Fruit fly (Drosophila melanogaster) whole organism, embryonic: ENCODE results near the gene TbCMF46.

ENCODE experiments used
- BtbVII ChIP-seq: fragments of 200-800 bp; sonication (Bioruptor generic); optimal IDR thresholded peaks from 3 replicates; lab custom pipeline; 2017; ENCODE audit warnings: missing biosample characterization, mild to moderate bottlenecking, missing genetic modification characterization
- CG11247 ChIP-seq: fragments of 200-800 bp; sonication (Bioruptor generic); IDR thresholded peaks from 2 replicates; pipeline ENCODE4 v1.3.6; 2022; ENCODE audit warnings: missing biosample characterization, missing genetic modification characterization
- CG12236 ChIP-seq: fragments of 200-800 bp; sonication (Bioruptor generic); optimal IDR thresholded peaks from 2 replicates; lab custom pipeline; 2016; ENCODE audit warnings: missing biosample characterization, missing genetic modification characterization
- CG12391 ChIP-seq: fragments of 200-800 bp; sonication (Bioruptor generic); optimal IDR thresholded peaks from 3 replicates; lab custom pipeline; 2018; ENCODE audit warnings: missing biosample characterization, mild to moderate bottlenecking, missing genetic modification characterization, moderate library complexity
- CG13296 ChIP-seq: fragments of 200-800 bp; sonication (Bioruptor generic); optimal IDR thresholded peaks from 3 replicates; lab custom pipeline; 2018; ENCODE audit warnings: missing biosample characterization, mild to moderate bottlenecking, missing genetic modification characterization
- CG14050 ChIP-seq: fragments of 200-800 bp; sonication (Bioruptor generic); IDR thresholded peaks from 3 replicates; pipeline ENCODE4 v1.3.6; 2022; ENCODE audit warnings: missing biosample characterization, missing genetic modification characterization
- CG14441 ChIP-seq: fragments of 200-800 bp; sonication (Bioruptor generic); IDR thresholded peaks from 2 replicates; pipeline ENCODE4 v1.3.6; 2022; ENCODE audit warnings: missing biosample characterization, missing genetic modification characterization
- CG15011 ChIP-seq: fragments of 200-800 bp; sonication (Bioruptor generic); optimal IDR thresholded peaks from 3 replicates; lab custom pipeline; 2018; ENCODE audit warnings: missing biosample characterization, mild to moderate bottlenecking, missing genetic modification characterization
- CG15514 ChIP-seq: fragments of 200-800 bp; sonication (Bioruptor generic); optimal IDR thresholded peaks from 3 replicates; lab custom pipeline; 2017; ENCODE audit warnings: missing biosample characterization, missing genetic modification characterization, mild to moderate bottlenecking, moderate library complexity, missing genetic modification reagents
- CG1603 ChIP-seq: fragments of 200-800 bp; sonication (Bioruptor generic); optimal IDR thresholded peaks from 2 replicates; lab custom pipeline; 2019; ENCODE audit warnings: missing biosample characterization, mild to moderate bottlenecking, missing genetic modification characterization, moderate library complexity
- CG17186 ChIP-seq: fragments of 200-800 bp; sonication (Bioruptor generic); optimal IDR thresholded peaks from 3 replicates; lab custom pipeline; 2017; ENCODE audit warnings: missing biosample characterization, missing genetic modification reagents, missing genetic modification characterization
- CG17328 ChIP-seq: fragments of 200-800 bp; sonication (Bioruptor generic); IDR thresholded peaks from 2 replicates; pipeline ENCODE4 v1.3.6; 2022; ENCODE audit warnings: missing biosample characterization, missing genetic modification characterization
- CG17829 ChIP-seq: fragments of 200-800 bp; optimal IDR thresholded peaks from 2 replicates; lab custom pipeline; 2019; ENCODE audit warnings: missing biosample characterization, mild to moderate bottlenecking, missing genetic modification characterization, moderate library complexity
- CG18011 ChIP-seq: fragments of 200-800 bp; sonication (Bioruptor generic); optimal IDR thresholded peaks from 2 replicates; lab custom pipeline; 2017; ENCODE audit warnings: missing biosample characterization, missing genetic modification characterization, mild to moderate bottlenecking, moderate library complexity, missing genotype
- CG18599 ChIP-seq: fragments of 200-800 bp; sonication (Bioruptor generic); optimal IDR thresholded peaks from 3 replicates; lab custom pipeline; 2017; ENCODE audit warnings: missing biosample characterization, missing genetic modification characterization, mild to moderate bottlenecking, moderate library complexity, missing genetic modification reagents
- CG2678 ChIP-seq: fragments of 200-800 bp; sonication (Bioruptor generic); optimal IDR thresholded peaks from 3 replicates; lab custom pipeline; 2019; ENCODE audit warnings: missing biosample characterization, mild to moderate bottlenecking, missing genetic modification characterization, moderate library complexity
- CG30403 ChIP-seq: fragments of 200-800 bp; sonication (Bioruptor generic); optimal IDR thresholded peaks from 3 replicates; lab custom pipeline; 2016; ENCODE audit warnings: missing biosample characterization, missing genetic modification characterization
- CG32772 ChIP-seq: fragments of 200-800 bp; sonication (Bioruptor generic); IDR thresholded peaks from 2 replicates; pipeline ENCODE4 v1.3.6; 2022; ENCODE audit warnings: missing biosample characterization, missing genetic modification characterization
- CG4404 ChIP-seq: fragments of 200-800 bp; sonication (Bioruptor generic); IDR thresholded peaks from 2 replicates; pipeline ENCODE4 v1.3.6; 2022; ENCODE audit warnings: missing biosample characterization, missing genetic modification characterization
- CG4730 ChIP-seq: fragments of 200-800 bp; sonication (Bioruptor generic); IDR thresholded peaks from 2 replicates; pipeline ENCODE4 v1.3.6; 2022; ENCODE audit warnings: missing biosample characterization, missing genetic modification characterization
- CG7271 ChIP-seq: fragments of 200-800 bp; sonication (Bioruptor generic); optimal IDR thresholded peaks from 2 replicates; lab custom pipeline; 2018; ENCODE audit warnings: missing biosample characterization, mild to moderate bottlenecking, missing genetic modification characterization, moderate library complexity
- CG8281 ChIP-seq: fragments of 200-800 bp; sonication (Bioruptor generic); optimal IDR thresholded peaks from 2 replicates; lab custom pipeline; 2018; ENCODE audit warnings: missing biosample characterization, mild to moderate bottlenecking, missing genetic modification characterization, moderate library complexity
- Camta ChIP-seq: fragments of 200-800 bp; sonication (Bioruptor generic); optimal IDR thresholded peaks from 2 replicates; lab custom pipeline; 2016; ENCODE audit warnings: missing biosample characterization, missing genetic modification characterization
- GATAe ChIP-seq: fragments of 200-800 bp; sonication (Bioruptor generic); conservative IDR thresholded peaks from 2 replicates; pipeline ENCODE4 v1.3.6; 2022; ENCODE audit warnings: missing biosample characterization, missing genetic modification characterization
- Jarid2 ChIP-seq: fragments of 200-800 bp; sonication (Bioruptor generic); optimal IDR thresholded peaks from 3 replicates; lab custom pipeline; 2017; ENCODE audit warnings: mild to moderate bottlenecking, missing biosample characterization, missing genetic modification reagents, missing genetic modification characterization
- Med ChIP-seq: fragments of 200-800 bp; sonication (Bioruptor generic); peaks from one replicate; lab custom pipeline; 2016; ENCODE audit warnings: missing biosample characterization, missing genetic modification characterization, mild to moderate bottlenecking, inconsistent platforms, moderate library complexity
- Nf-YA ChIP-seq: fragments of 200-800 bp; sonication (Bioruptor generic); IDR thresholded peaks from 2 replicates; pipeline ENCODE4 v1.3.6; 2022; ENCODE audit warnings: missing biosample characterization, missing genetic modification characterization
- Sry-β ChIP-seq: fragments of 200-800 bp; sonication (Bioruptor generic); optimal IDR thresholded peaks from 2 replicates; lab custom pipeline; 2018; ENCODE audit warnings: missing biosample characterization, mild to moderate bottlenecking, missing genetic modification characterization, moderate library complexity
- Ssrp ChIP-seq: fragments of 200-800 bp; sonication (Bioruptor generic); optimal IDR thresholded peaks from 2 replicates; lab custom pipeline; 2018; ENCODE audit warnings: missing biosample characterization, mild to moderate bottlenecking, missing genetic modification characterization, moderate library complexity
- bab2 ChIP-seq: fragments of 200-800 bp; sonication (Bioruptor generic); optimal IDR thresholded peaks from 2 replicates; lab custom pipeline; 2016; ENCODE audit warnings: missing biosample characterization, missing genetic modification characterization
- br ChIP-seq: fragments of >200 bp; optimal IDR thresholded peaks from 2 replicates; lab custom pipeline; 2017
- corto ChIP-seq: fragments of 200-800 bp; sonication (Bioruptor generic); optimal IDR thresholded peaks from 2 replicates; lab custom pipeline; 2016; ENCODE audit warnings: missing biosample characterization, mild to moderate bottlenecking, missing genetic modification characterization, moderate library complexity
- exex ChIP-seq: fragments of 200-800 bp; sonication (Bioruptor generic); optimal IDR thresholded peaks from 4 replicates; lab custom pipeline; 2018; ENCODE audit warnings: missing biosample characterization, mild to moderate bottlenecking, missing genetic modification characterization, moderate library complexity
- fd3F ChIP-seq: fragments of 200-800 bp; sonication (Bioruptor generic); optimal IDR thresholded peaks from 2 replicates; lab custom pipeline; 2018; ENCODE audit warnings: missing biosample characterization, mild to moderate bottlenecking, missing genetic modification characterization, moderate library complexity
- gfzf ChIP-seq: fragments of 200-800 bp; sonication (Bioruptor generic); optimal IDR thresholded peaks from 2 replicates; lab custom pipeline; 2016; ENCODE audit warnings: missing biosample characterization, mild to moderate bottlenecking, missing genetic modification characterization, moderate library complexity
- gro ChIP-seq: fragments of 200-800 bp; sonication (Bioruptor generic); optimal IDR thresholded peaks from 2 replicates; lab custom pipeline; 2016; ENCODE audit warnings: missing biosample characterization, missing genetic modification characterization
- gsb ChIP-seq: fragments of 200-800 bp; sonication (Bioruptor generic); IDR thresholded peaks from 2 replicates; pipeline ENCODE4 v1.3.6; 2022; ENCODE audit warnings: missing biosample characterization, missing genetic modification characterization
- ind ChIP-seq: fragments of 200-800 bp; sonication (Bioruptor generic); optimal IDR thresholded peaks from 3 replicates; lab custom pipeline; 2016; ENCODE audit warnings: missing biosample characterization, missing genetic modification characterization
- jing ChIP-seq: fragments of 200-800 bp; sonication (Bioruptor generic); optimal IDR thresholded peaks from 2 replicates; lab custom pipeline; 2018; ENCODE audit warnings: missing biosample characterization, mild to moderate bottlenecking, missing genetic modification characterization
- kah ChIP-seq: fragments of 200-800 bp; sonication (Bioruptor generic); optimal IDR thresholded peaks from 2 replicates; lab custom pipeline; 2018; ENCODE audit warnings: missing biosample characterization, mild to moderate bottlenecking, missing genetic modification characterization
- lola ChIP-seq, 3 experiments: fragments of >200 bp in 2 of 3; fragments of 200-800 bp in 1 of 3; sonication (Bioruptor generic) in 1 of 3; optimal IDR thresholded peaks; 2 replicates each; lab custom pipeline; 2017 to 2019; ENCODE audit warnings: missing biosample characterization in 3 of 3, missing genetic modification characterization in 3 of 3, mild to moderate bottlenecking in 1 of 3, moderate library complexity in 1 of 3
- lov ChIP-seq, 2 experiments: fragments of 200-800 bp in 1 of 2; fragments of >200 bp in 1 of 2; sonication (Bioruptor generic) in 1 of 2; IDR thresholded peaks in 1 of 2; optimal IDR thresholded peaks in 1 of 2; 2 replicates in 1 of 2; 3 replicates in 1 of 2; pipeline versions ENCODE4 v1.3.6 to Lab custom; 2017 to 2022; ENCODE audit warnings: missing biosample characterization in 1 of 2, missing genetic modification characterization in 1 of 2
- mirr ChIP-seq: fragments of 200-800 bp; sonication (Bioruptor generic); optimal IDR thresholded peaks from 3 replicates; lab custom pipeline; 2018; ENCODE audit warnings: missing biosample characterization, mild to moderate bottlenecking, missing genetic modification characterization
- pb ChIP-seq: fragments of 200-800 bp; sonication (Bioruptor generic); optimal IDR thresholded peaks from 3 replicates; lab custom pipeline; 2016; ENCODE audit warnings: missing biosample characterization, missing genetic modification characterization
- pum ChIP-seq: fragments of 200-800 bp; sonication (Bioruptor generic); optimal IDR thresholded peaks from 2 replicates; lab custom pipeline; 2016; ENCODE audit warnings: missing biosample characterization, missing genetic modification characterization
- salm ChIP-seq: fragments of 200-800 bp; sonication (Bioruptor generic); optimal IDR thresholded peaks from 2 replicates; lab custom pipeline; 2018; ENCODE audit warnings: missing biosample characterization, mild to moderate bottlenecking, missing genetic modification characterization
- tx ChIP-seq: fragments of 200-800 bp; sonication (Bioruptor generic); optimal IDR thresholded peaks from 2 replicates; lab custom pipeline; 2016; ENCODE audit warnings: missing biosample characterization, missing genetic modification characterization
- unpg ChIP-seq: fragments of 200-800 bp; sonication (Bioruptor generic); optimal IDR thresholded peaks from 3 replicates; lab custom pipeline; 2018; ENCODE audit warnings: missing biosample characterization, mild to moderate bottlenecking, missing genetic modification characterization, moderate library complexity

TbCMF46 gene

DNA sequence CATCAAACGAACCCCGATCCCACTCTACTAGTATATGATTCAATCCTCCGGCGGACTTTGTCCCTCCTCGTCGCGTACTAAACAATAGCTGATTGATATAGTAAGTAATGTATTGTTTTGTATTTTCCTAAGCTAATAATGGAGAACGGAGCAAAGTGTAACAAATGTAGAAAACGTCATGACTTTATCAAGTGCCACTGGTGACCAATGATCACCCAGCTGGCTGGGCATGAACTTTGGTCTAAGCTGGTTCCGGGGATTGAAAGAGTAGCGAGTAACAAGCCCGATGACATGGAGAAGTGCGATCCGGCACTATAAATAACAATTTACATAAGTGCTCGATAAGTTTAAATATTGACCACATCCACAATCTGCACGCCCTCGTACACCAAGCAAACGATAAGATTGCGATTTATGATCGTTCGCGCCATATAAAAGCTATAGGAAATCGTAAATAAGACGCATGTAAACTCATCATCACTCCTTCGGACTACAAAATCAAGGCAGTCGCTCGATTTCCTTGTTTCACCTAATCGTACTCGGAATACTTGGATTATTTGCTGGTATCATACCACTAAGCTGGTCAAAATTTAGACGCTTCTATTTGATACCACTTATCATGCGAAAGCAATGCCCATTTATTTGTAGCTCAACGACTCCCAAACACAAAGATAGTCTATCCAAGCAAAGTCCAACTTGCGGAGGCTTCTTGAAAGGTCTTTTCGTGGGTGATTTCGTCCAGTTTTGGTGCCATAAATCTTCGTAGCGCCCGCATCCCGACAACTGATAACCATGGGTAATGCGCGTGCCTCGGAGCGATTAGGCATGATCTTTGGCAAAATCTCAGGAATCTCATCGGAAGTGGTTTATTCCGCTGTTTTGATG lies 24.8 kb upstream of the TbCMF46 start:
- TF ChIP-seq CG4404 (GFP tag; lab: Robert Waterston, UW) (no peak), lola (GFP tag; optimal IDR thresholded peaks at IDR 0.05; lab: Kevin White, UChicago) (no peak), unpg (no peak), Sry-β (GFP tag; lab: Kevin White, UChicago) (no peak), kah (no peak), Nf-YA (GFP tag; lab: Robert Waterston, UW) (no peak), BtbVII (GFP tag; lab: Kevin White, UChicago) (peak; percentile 35), lov (optimal IDR thresholded peaks at IDR 0.05; lab: Kevin White, UChicago) (no peak), lov (GFP tag; IDR thresholded peaks at IDR 0.05; lab: Robert Waterston, UW) (no peak), pum (GFP tag; lab: Kevin White, UChicago) (no peak), corto (GFP tag; lab: Kevin White, UChicago) (peak; percentile 58), fd3F (no peak), bab2 (GFP tag; lab: Kevin White, UChicago) (no peak), Camta (GFP tag; lab: Kevin White, UChicago) (no peak), Med (GFP tag; lab: Kevin White, UChicago) (peak; percentile 36), CG14050 (GFP tag; lab: Robert Waterston, UW) (no peak), CG11247 (GFP tag; lab: Robert Waterston, UW) (no peak), salm (tag; lab: Kevin White, UChicago) (no peak), CG18599 (no peak), CG1603 (tag; lab: Kevin White, UChicago) (no peak), gfzf (GFP tag; lab: Kevin White, UChicago) (no peak), CG15514 (no peak), br (lab: Kevin White, UChicago) (no peak), CG15011 (GFP tag; lab: Kevin White, UChicago) (no peak), CG30403 (GFP tag; lab: Kevin White, UChicago) (no peak), CG32772 (no peak), CG8281 (tag; lab: Kevin White, UChicago) (no peak), pb (GFP tag; lab: Kevin White, UChicago) (no peak), CG12391 (tag; lab: Kevin White, UChicago) (no peak), GATAe (GFP tag; lab: Robert Waterston, UW) (peak; percentile 51), tx (GFP tag; lab: Kevin White, UChicago) (no peak), Ssrp (tag; lab: Kevin White, UChicago) (no peak), CG12236 (GFP tag; lab: Kevin White, UChicago) (no peak), jing (GFP tag; lab: Kevin White, UChicago) (no peak), ind (no peak), mirr (GFP tag; lab: Kevin White, UChicago) (peak; percentile 55), CG2678 (peak; percentile 3), CG4730 (GFP tag; lab: Robert Waterston, UW) (no peak), CG18011 (peak; percentile 56), CG17186 (GFP tag; lab: Kevin White, UChicago) (no peak), gro (GFP tag; lab: Kevin White, UChicago) (peak; percentile 4), CG14441 (GFP tag; lab: Robert Waterston, UW) (no peak), gsb (GFP tag; lab: Robert Waterston, UW) (no peak), Jarid2 (no peak), CG17829 (tag; lab: Kevin White, UChicago) (no peak), exex (peak; percentile 88), CG13296 (peak; percentile 29), CG17328 (GFP tag; lab: Robert Waterston, UW) (no peak), CG7271 (tag; lab: Kevin White, UChicago) (no peak)
